Worm (Caenorhabditis elegans) whole organism, late embryonic: ENCODE measurements around the gene grl-30.

Experiments used
- F13H6.1 ChIP-seq: sonication (generic microtip); optimal IDR thresholded peaks from 2 replicates; lab custom pipeline; 2016; ENCODE audit warnings: missing genetic modification characterization, missing compliant biosample characterization
- K02D7.2 ChIP-seq: sonication (generic microtip); optimal IDR thresholded peaks from 2 replicates; lab custom pipeline; 2017; ENCODE audit warnings: mild to moderate bottlenecking, missing genetic modification characterization, missing compliant biosample characterization
- K09A11.1 ChIP-seq: sonication (generic microtip); optimal IDR thresholded peaks from 2 replicates; lab custom pipeline; 2017; ENCODE audit warnings: antibody characterized with exemption, mild to moderate bottlenecking, missing genetic modification characterization, missing compliant biosample characterization; ENCODE audit not compliant: insufficient read depth
- T23F11.4 ChIP-seq: fragments of 200-800 bp; sonication (Bioruptor generic); optimal IDR thresholded peaks from 2 replicates; lab custom pipeline; 2018; ENCODE audit warnings: mild to moderate bottlenecking, missing genetic modification characterization, missing compliant biosample characterization
- Y22D7AL.16 ChIP-seq: sonication (generic microtip); optimal IDR thresholded peaks from 2 replicates; lab custom pipeline; 2016; ENCODE audit warnings: missing genetic modification characterization, missing compliant biosample characterization
- ahr-1 ChIP-seq: sonication (generic microtip); optimal IDR thresholded peaks from 2 replicates; lab custom pipeline; 2016; ENCODE audit warnings: missing genetic modification characterization, missing compliant biosample characterization
- ceh-14 ChIP-seq: sonication (generic microtip); optimal IDR thresholded peaks from 2 replicates; lab custom pipeline; 2016; ENCODE audit warnings: missing genotype, missing genetic modification characterization, missing compliant biosample characterization
- ceh-18 ChIP-seq: sonication (generic microtip); optimal IDR thresholded peaks from 2 replicates; lab custom pipeline; 2016; ENCODE audit warnings: missing genetic modification characterization, missing compliant biosample characterization
- ceh-19 ChIP-seq: fragments of 200-800 bp; sonication (Bioruptor generic); optimal IDR thresholded peaks from 2 replicates; lab custom pipeline; 2018; ENCODE audit warnings: mild to moderate bottlenecking, missing genetic modification characterization, missing compliant biosample characterization
- ceh-22 ChIP-seq: sonication (generic microtip); optimal IDR thresholded peaks from 2 replicates; lab custom pipeline; 2017; ENCODE audit warnings: missing biosample characterization, missing genetic modification characterization
- ceh-48 ChIP-seq: sonication (generic microtip); optimal IDR thresholded peaks from 2 replicates; lab custom pipeline; 2016; ENCODE audit warnings: missing genetic modification characterization, inconsistent platforms, missing compliant biosample characterization
- elt-2 ChIP-seq: sonication (generic microtip); optimal IDR thresholded peaks from 2 replicates; lab custom pipeline; 2016; ENCODE audit warnings: missing genetic modification reagents, missing genetic modification characterization, missing compliant biosample characterization
- fax-1 ChIP-seq: sonication (generic microtip); optimal IDR thresholded peaks from 2 replicates; lab custom pipeline; 2016; ENCODE audit warnings: missing genotype, missing genetic modification characterization, missing compliant biosample characterization
- gmeb-2 ChIP-seq: sonication (generic microtip); optimal IDR thresholded peaks from 2 replicates; lab custom pipeline; 2016; ENCODE audit warnings: missing genetic modification characterization, inconsistent platforms, missing compliant biosample characterization
- hlh-15 ChIP-seq: sonication (generic microtip); optimal IDR thresholded peaks from 2 replicates; lab custom pipeline; 2016; ENCODE audit warnings: missing genetic modification characterization, missing compliant biosample characterization
- hlh-30 ChIP-seq: sonication (generic microtip); optimal IDR thresholded peaks from 2 replicates; lab custom pipeline; 2017; ENCODE audit warnings: antibody characterized with exemption, missing genetic modification characterization, missing compliant biosample characterization; ENCODE audit not compliant: insufficient read depth
- hlh-6 ChIP-seq: sonication (generic microtip); optimal IDR thresholded peaks from 2 replicates; lab custom pipeline; 2016; ENCODE audit warnings: missing genotype, missing genetic modification characterization, missing compliant biosample characterization
- lin-11 ChIP-seq: fragments of 200-800 bp; sonication (Bioruptor generic); optimal IDR thresholded peaks from 2 replicates; lab custom pipeline; 2018; ENCODE audit warnings: mild to moderate bottlenecking, missing genetic modification characterization, missing compliant biosample characterization
- madf-2 ChIP-seq: sonication (generic microtip); optimal IDR thresholded peaks from 2 replicates; lab custom pipeline; 2017; ENCODE audit warnings: missing genetic modification characterization, missing compliant biosample characterization
- nfya-1 ChIP-seq: sonication (generic microtip); optimal IDR thresholded peaks from 2 replicates; lab custom pipeline; 2017; ENCODE audit warnings: missing genetic modification characterization, mild to moderate bottlenecking, missing compliant biosample characterization, antibody characterized with exemption, moderate library complexity
- nhr-232 ChIP-seq: sonication (generic microtip); optimal IDR thresholded peaks from 2 replicates; lab custom pipeline; 2016; ENCODE audit warnings: missing genetic modification characterization, missing compliant biosample characterization
- npax-4 ChIP-seq: sonication (generic microtip); optimal IDR thresholded peaks from 2 replicates; lab custom pipeline; 2016; ENCODE audit warnings: missing genetic modification characterization, missing compliant biosample characterization
- odd-2 ChIP-seq: sonication (generic microtip); optimal IDR thresholded peaks from 2 replicates; lab custom pipeline; 2017; ENCODE audit warnings: antibody characterized with exemption, mild to moderate bottlenecking, missing genetic modification characterization, missing compliant biosample characterization
- pag-3 ChIP-seq: sonication (generic microtip); optimal IDR thresholded peaks from 2 replicates; lab custom pipeline; 2016; ENCODE audit warnings: missing compliant biosample characterization, missing genetic modification characterization, borderline replicate concordance
- pat-9 ChIP-seq: fragments of 200-800 bp; sonication (Bioruptor generic); optimal IDR thresholded peaks from 2 replicates; lab custom pipeline; 2018; ENCODE audit warnings: mild to moderate bottlenecking, missing genetic modification characterization, moderate library complexity, missing compliant biosample characterization
- pha-4 ChIP-seq: fragments of 150-350 bp; optimal IDR thresholded peaks from 2 replicates; lab custom pipeline; 2018; ENCODE audit warnings: missing biosample characterization, missing genetic modification reagents, missing genetic modification characterization
- pros-1 ChIP-seq: fragments of 150-350 bp; optimal IDR thresholded peaks from 2 replicates; lab custom pipeline; 2014; ENCODE audit warnings: missing biosample characterization, missing genetic modification reagents, missing genetic modification characterization
- rnt-1 ChIP-seq: sonication (generic microtip); optimal IDR thresholded peaks from 2 replicates; lab custom pipeline; 2016; ENCODE audit warnings: missing genetic modification characterization, missing compliant biosample characterization
- tbx-2 ChIP-seq: sonication (generic microtip); optimal IDR thresholded peaks from 2 replicates; lab custom pipeline; 2016; ENCODE audit warnings: missing genetic modification characterization, missing compliant biosample characterization
- ttx-3 ChIP-seq: sonication (generic microtip); optimal IDR thresholded peaks from 2 replicates; lab custom pipeline; 2016; ENCODE audit warnings: missing genetic modification reagents, missing genetic modification characterization, missing compliant biosample characterization
- unc-3 ChIP-seq, 2 experiments: fragments of 200-800 bp in 1 of 2; sonication (Bioruptor generic) in 1 of 2; sonication (generic microtip) in 1 of 2; conservative IDR thresholded peaks in 1 of 2; optimal IDR thresholded peaks in 1 of 2; 2 replicates each; pipeline versions ENCODE4 v1.3.6 to Lab custom; 2016 to 2022; ENCODE audit warnings: missing compliant biosample characterization in 2 of 2, missing genetic modification characterization in 2 of 2, missing genetic modification reagents in 1 of 2
- unc-55 ChIP-seq: sonication (generic microtip); optimal IDR thresholded peaks from 2 replicates; lab custom pipeline; 2017; ENCODE audit warnings: missing biosample characterization, missing genetic modification reagents, missing genetic modification characterization

grl-30 gene

ce11 chrV:3555986-3556385 lies at the start of gene grl-30:
Gene grl-30, plus strand, starts transcription at chrV:3556286.
- no peak for TF ChIP-seq ceh-48 (tag; lab: Kevin White, UChicago)
- TF ChIP-seq ceh-18 (tag; lab: Kevin White, UChicago): no peak
- no peak for TF ChIP-seq odd-2 (tag; lab: Kevin White, UChicago)
- TF ChIP-seq rnt-1 (tag; lab: Kevin White, UChicago): no peak
- TF ChIP-seq pag-3 (tag; lab: Kevin White, UChicago): no peak
- TF ChIP-seq tbx-2 (tag; lab: Kevin White, UChicago): no peak
- no peak for TF ChIP-seq nhr-232 (tag; lab: Kevin White, UChicago)
- no peak for TF ChIP-seq lin-11 (tag; lab: Kevin White, UChicago)
- TF ChIP-seq npax-4 (tag; lab: Kevin White, UChicago): no peak
- no peak for TF ChIP-seq unc-3 (GFP tag; conservative IDR thresholded peaks at IDR 0.05; lab: Robert Waterston, UW)
- TF ChIP-seq unc-3 (tag; optimal IDR thresholded peaks at IDR 0.05; lab: Kevin White, UChicago): no peak
- no peak for TF ChIP-seq ceh-14
- TF ChIP-seq hlh-30: no peak
- no peak for TF ChIP-seq pat-9
- no peak for TF ChIP-seq Y22D7AL.16
- no peak for TF ChIP-seq T23F11.4 (GFP tag; lab: Kevin White, UChicago)
- TF ChIP-seq gmeb-2: no peak
- no peak for TF ChIP-seq madf-2 (tag; lab: Kevin White, UChicago)
- TF ChIP-seq K02D7.2 (tag; lab: Kevin White, UChicago): no peak
- TF ChIP-seq pha-4 (tag; lab: Kevin White, UChicago): no peak
- TF ChIP-seq, all 69 proteins: peak for 0

ce11 chrV:3507691-3508090 lies 48.4 kb upstream of the grl-30 start, which contains the start of gene str-225:
Gene str-225, plus strand, starts transcription at chrV:3507822.
- no peak for TF ChIP-seq ceh-19 (GFP tag; lab: Kevin White, UChicago)
- TF ChIP-seq elt-2: no peak
- TF ChIP-seq fax-1 (tag; lab: Kevin White, UChicago): no peak
- TF ChIP-seq ttx-3 (tag; lab: Kevin White, UChicago): no peak
- no peak for TF ChIP-seq ahr-1
- TF ChIP-seq unc-55 (GFP tag; lab: Kevin White, UChicago): no peak
- TF ChIP-seq, all 69 proteins: peak for 0

- TF ChIP-seq T23F11.4 (GFP tag; lab: Kevin White, UChicago) (no peak), F13H6.1 (no peak), hlh-6 (no peak), pros-1 (no peak), tbx-2 (tag; lab: Kevin White, UChicago) (no peak), lin-11 (tag; lab: Kevin White, UChicago) (no peak), hlh-15 (tag; lab: Kevin White, UChicago) (no peak), pat-9 (no peak)
These were observed 46.2 kb upstream of the grl-30 start, which contains the start of gene str-228 for ce11 chrV:3509878-3510277. Gene str-228, plus strand, starts transcription at chrV:3510178.

ce11 chrV:3512381-3512780 lies 43.7 kb upstream of the grl-30 start, which contains the start of gene str-226:
Gene str-226, plus strand, starts transcription at chrV:3512681.
- TF ChIP-seq lin-11 (tag; lab: Kevin White, UChicago) (no peak), nhr-232 (tag; lab: Kevin White, UChicago) (no peak), pros-1 (no peak), rnt-1 (tag; lab: Kevin White, UChicago) (no peak), pha-4 (tag; lab: Kevin White, UChicago) (no peak), ceh-14 (no peak), unc-55 (GFP tag; lab: Kevin White, UChicago) (no peak)

ce11 chrV:3517889-3518288 lies 38.2 kb upstream of the grl-30 start, which contains the start of gene str-227:
Gene str-227, plus strand, starts transcription at chrV:3518189.
- TF ChIP-seq nhr-232 (tag; lab: Kevin White, UChicago): no peak
- no peak for TF ChIP-seq K02D7.2 (tag; lab: Kevin White, UChicago)
- no peak for TF ChIP-seq pat-9
- no peak for TF ChIP-seq gmeb-2
- TF ChIP-seq ceh-22 (tag; lab: Kevin White, UChicago): no peak
- TF ChIP-seq nfya-1 (tag; lab: Kevin White, UChicago): no peak
- TF ChIP-seq K09A11.1 (tag; lab: Kevin White, UChicago): no peak
